Fruit fly (Drosophila melanogaster) whole organism, wandering third instar larva: ENCODE results near the gene CG4496.

Experiments used
- Dfd ChIP-seq: fragments of >200 bp; optimal IDR thresholded peaks from 2 replicates; lab custom pipeline; 2017; ENCODE audit warnings: missing biosample characterization, missing genetic modification characterization
- Dif ChIP-seq: fragments of 200-275, 200-300 bp; sonication (Bioruptor generic); optimal IDR thresholded peaks from 2 replicates; lab custom pipeline; 2018; ENCODE audit warnings: missing biosample characterization, missing genetic modification characterization; ENCODE audit not compliant: partially characterized antibody
- Jra ChIP-seq: sonication (Bioruptor generic); optimal IDR thresholded peaks from 2 replicates; lab custom pipeline; 2016; ENCODE audit warnings: missing biosample characterization, missing genetic modification characterization
- Sp1 ChIP-seq: fragments of 200-800 bp; sonication (Bioruptor generic); optimal IDR thresholded peaks from 3 replicates; lab custom pipeline; 2019; ENCODE audit warnings: missing biosample characterization, mild to moderate bottlenecking, missing genetic modification characterization, moderate library complexity
- dsf ChIP-seq: sonication (Bioruptor generic); optimal IDR thresholded peaks from 2 replicates; lab custom pipeline; 2016; ENCODE audit warnings: missing biosample characterization, missing genetic modification characterization, borderline replicate concordance
- h ChIP-seq: fragments of 200-800 bp; sonication (Bioruptor generic); optimal IDR thresholded peaks from 3 replicates; lab custom pipeline; 2016; ENCODE audit warnings: missing biosample characterization, mild to moderate bottlenecking, missing genetic modification characterization
- pan ChIP-seq: fragments of >200 bp; optimal IDR thresholded peaks from 2 replicates; lab custom pipeline; 2017

DNA sequence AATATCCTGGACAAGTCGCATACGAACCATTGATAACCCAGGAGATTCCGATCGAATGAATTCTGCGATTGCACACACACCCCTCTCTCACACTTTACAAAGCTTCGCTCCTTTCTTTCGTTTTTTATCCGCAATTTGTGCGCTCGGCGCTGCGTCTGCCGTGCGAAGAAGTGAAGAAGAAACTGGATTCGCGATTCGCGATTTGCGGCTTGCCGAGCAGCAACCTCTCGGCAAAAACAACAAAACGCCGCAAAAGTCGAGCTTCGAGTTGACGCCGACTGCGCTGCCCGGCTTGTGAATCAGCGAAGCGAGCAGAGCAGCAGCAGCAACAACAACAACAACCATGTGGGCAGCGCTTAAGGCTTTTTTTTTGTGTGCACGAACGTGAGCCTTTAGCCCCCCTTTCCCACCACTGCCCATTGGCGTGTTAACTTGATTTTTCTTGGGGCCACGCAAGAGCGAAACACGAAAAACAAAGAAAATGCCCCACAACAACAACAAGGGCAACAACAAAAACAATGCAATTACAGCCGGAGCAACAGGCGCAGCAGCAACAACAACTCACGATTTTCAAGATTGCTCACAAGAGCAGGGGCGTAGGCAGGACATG is 1.8 kb downstream of the CG4496 start:
- TF ChIP-seq Sp1 (GFP tag; lab: Kevin White, UChicago) (no peak), h (GFP tag; lab: Kevin White, UChicago) (no peak), dsf (GFP tag; lab: Kevin White, UChicago) (no peak), Dif (GFP tag; lab: Kevin White, UChicago) (no peak), Dfd (GFP tag; lab: Kevin White, UChicago) (no peak), Jra (GFP tag; lab: Kevin White, UChicago) (no peak), pan (lab: Kevin White, UChicago) (no peak)
